Fruit fly (Drosophila melanogaster) whole organism, embryonic: Measurements from ENCODE around the gene Sf3b1.
A peak's percentile ranks its signal among the peaks of the same experiment; 100 is the strongest.

Experiments used
- ATbp ChIP-seq: fragments of 200-800 bp; sonication (Bioruptor generic); optimal IDR thresholded peaks from 2 replicates; lab custom pipeline; 2017; ENCODE audit warnings: missing biosample characterization, mild to moderate bottlenecking, missing genetic modification characterization, missing genetic modification reagents
- Adf1 ChIP-seq: fragments of 200-800 bp; sonication (Bioruptor generic); IDR thresholded peaks from 2 replicates; pipeline ENCODE4 v1.3.6; 2022; ENCODE audit warnings: missing biosample characterization, missing genetic modification characterization
- Atf3 ChIP-seq: fragments of 200-800 bp; sonication (Bioruptor generic); optimal IDR thresholded peaks from 3 replicates; lab custom pipeline; 2016; ENCODE audit warnings: missing biosample characterization, missing genetic modification characterization
- Atf6 ChIP-seq: fragments of 200-800 bp; sonication (Bioruptor generic); IDR thresholded peaks from 2 replicates; pipeline ENCODE4 v1.3.6; 2022; ENCODE audit warnings: missing biosample characterization, missing genetic modification characterization
- CG10654 ChIP-seq: fragments of 200-800 bp; sonication (Bioruptor generic); optimal IDR thresholded peaks from 2 replicates; lab custom pipeline; 2016; ENCODE audit warnings: missing biosample characterization, missing genetic modification characterization
- CG10959 ChIP-seq: fragments of 200-800 bp; sonication (Bioruptor generic); IDR thresholded peaks from 2 replicates; pipeline ENCODE4 v1.3.6; 2022; ENCODE audit warnings: missing biosample characterization, missing genetic modification characterization
- CG11398 ChIP-seq: fragments of 200-800 bp; sonication (Bioruptor generic); optimal IDR thresholded peaks from 2 replicates; lab custom pipeline; 2016; ENCODE audit warnings: missing biosample characterization, missing genetic modification characterization
- CG12236 ChIP-seq: fragments of 200-800 bp; sonication (Bioruptor generic); optimal IDR thresholded peaks from 2 replicates; lab custom pipeline; 2016; ENCODE audit warnings: missing biosample characterization, missing genetic modification characterization
- CG12942 ChIP-seq: fragments of 200-800 bp; sonication (Bioruptor generic); optimal IDR thresholded peaks from 3 replicates; lab custom pipeline; 2016; ENCODE audit warnings: missing biosample characterization, missing genetic modification characterization
- CG14050 ChIP-seq: fragments of 200-800 bp; sonication (Bioruptor generic); IDR thresholded peaks from 3 replicates; pipeline ENCODE4 v1.3.6; 2022; ENCODE audit warnings: missing biosample characterization, missing genetic modification characterization
- CG15601 ChIP-seq: fragments of 200-800 bp; sonication (Bioruptor generic); optimal IDR thresholded peaks from 3 replicates; lab custom pipeline; 2019; ENCODE audit warnings: missing biosample characterization, mild to moderate bottlenecking, missing genetic modification characterization, moderate library complexity
- CG18011 ChIP-seq: fragments of 200-800 bp; sonication (Bioruptor generic); optimal IDR thresholded peaks from 2 replicates; lab custom pipeline; 2017; ENCODE audit warnings: missing biosample characterization, missing genetic modification characterization, mild to moderate bottlenecking, moderate library complexity, missing genotype
- CG1832 ChIP-seq: fragments of 200-800 bp; sonication (Bioruptor generic); optimal IDR thresholded peaks from 2 replicates; lab custom pipeline; 2017; ENCODE audit warnings: missing biosample characterization, mild to moderate bottlenecking, missing genetic modification characterization, inconsistent platforms
- CG2116 ChIP-seq: fragments of 200-800 bp; sonication (Bioruptor generic); optimal IDR thresholded peaks from 3 replicates; lab custom pipeline; 2018; ENCODE audit warnings: missing biosample characterization, mild to moderate bottlenecking, missing genetic modification characterization
- CG3281 ChIP-seq: fragments of 200-800 bp; sonication (Bioruptor generic); optimal IDR thresholded peaks from 3 replicates; lab custom pipeline; 2017; ENCODE audit warnings: missing biosample characterization, mild to moderate bottlenecking, missing genetic modification characterization
- CG34422 ChIP-seq: fragments of 200-800 bp; sonication (Bioruptor generic); IDR thresholded peaks from 3 replicates; pipeline ENCODE4 v1.3.6; 2022; ENCODE audit warnings: missing biosample characterization, missing genetic modification characterization
- CG3995 ChIP-seq: fragments of 200-800 bp; sonication (Bioruptor generic); optimal IDR thresholded peaks from 3 replicates; lab custom pipeline; 2016; ENCODE audit warnings: missing biosample characterization, missing genetic modification characterization
- CG4730 ChIP-seq: fragments of 200-800 bp; sonication (Bioruptor generic); IDR thresholded peaks from 2 replicates; pipeline ENCODE4 v1.3.6; 2022; ENCODE audit warnings: missing biosample characterization, missing genetic modification characterization
- CG6683 ChIP-seq: fragments of 200-800 bp; sonication (Bioruptor generic); optimal IDR thresholded peaks from 2 replicates; lab custom pipeline; 2017; ENCODE audit warnings: missing biosample characterization, mild to moderate bottlenecking, missing genetic modification characterization, missing genetic modification reagents
- CG6791 ChIP-seq: fragments of 200-800 bp; sonication (Bioruptor generic); IDR thresholded peaks from 3 replicates; pipeline ENCODE4 v1.3.6; 2022; ENCODE audit warnings: missing biosample characterization, missing genetic modification characterization; ENCODE audit not compliant: partially characterized antibody
- CG6813 ChIP-seq: fragments of 200-800 bp; sonication (Bioruptor generic); optimal IDR thresholded peaks from 2 replicates; lab custom pipeline; 2017; ENCODE audit warnings: missing biosample characterization, missing genetic modification characterization, mild to moderate bottlenecking, moderate library complexity, missing genetic modification reagents
- CG8290 ChIP-seq, 3 experiments: fragments of 200-800 bp; sonication (Bioruptor generic); optimal IDR thresholded peaks; 2 replicates each; lab custom pipeline; 2016 to 2019; ENCODE audit warnings: missing biosample characterization in 3 of 3, missing genetic modification characterization in 3 of 3, mild to moderate bottlenecking in 2 of 3, moderate library complexity in 1 of 3
- CG8359 ChIP-seq: fragments of 200-800 bp; sonication (Bioruptor generic); optimal IDR thresholded peaks from 2 replicates; lab custom pipeline; 2017; ENCODE audit warnings: missing biosample characterization, mild to moderate bottlenecking, missing genetic modification characterization, borderline replicate concordance
- CG9932 ChIP-seq: fragments of 200-800 bp; sonication (Bioruptor generic); IDR thresholded peaks from 2 replicates; pipeline ENCODE4 v1.3.6; 2022; ENCODE audit warnings: missing biosample characterization, missing genetic modification characterization
- E2f1 ChIP-seq: fragments of 200-800 bp; sonication (Bioruptor generic); IDR thresholded peaks from 2 replicates; pipeline ENCODE4 v1.3.6; 2022; ENCODE audit warnings: missing biosample characterization, missing genetic modification characterization
- Ets65A ChIP-seq: fragments of 200-800 bp; sonication (Bioruptor generic); peaks from one replicate; lab custom pipeline; 2016; ENCODE audit warnings: missing biosample characterization, missing genetic modification characterization
- HHEX ChIP-seq: fragments of 200-800 bp; sonication (Bioruptor generic); optimal IDR thresholded peaks from 3 replicates; lab custom pipeline; 2017; ENCODE audit warnings: missing biosample characterization, mild to moderate bottlenecking, missing genetic modification characterization, missing genetic modification reagents
- Mad ChIP-seq: fragments of 200-800 bp; sonication (Bioruptor generic); optimal IDR thresholded peaks from 2 replicates; lab custom pipeline; 2016; ENCODE audit warnings: missing biosample characterization, missing genetic modification characterization
- NFAT ChIP-seq: fragments of 200-800 bp; sonication (Bioruptor generic); IDR thresholded peaks from 2 replicates; pipeline ENCODE4 v1.3.6; 2022; ENCODE audit warnings: missing biosample characterization, missing genetic modification characterization
- Oli ChIP-seq: fragments of 200-800 bp; sonication (Bioruptor generic); optimal IDR thresholded peaks from 2 replicates; lab custom pipeline; 2018; ENCODE audit warnings: missing biosample characterization, mild to moderate bottlenecking, missing genetic modification characterization, moderate library complexity
- Pdp1 ChIP-seq, 2 experiments: fragments of 200-800 bp; sonication (Bioruptor generic); optimal IDR thresholded peaks; 3 replicates each; lab custom pipeline; 2016; ENCODE audit warnings: missing biosample characterization in 2 of 2, missing genetic modification characterization in 2 of 2, mild to moderate bottlenecking in 1 of 2, moderate library complexity in 1 of 2
- Ptx1 ChIP-seq: fragments of 200-800 bp; sonication (Bioruptor generic); IDR thresholded peaks from 2 replicates; pipeline ENCODE4 v1.3.6; 2022; ENCODE audit warnings: missing biosample characterization, missing genetic modification characterization
- Taf1 ChIP-seq: fragments of 200-800 bp; sonication (Bioruptor generic); IDR thresholded peaks from 2 replicates; pipeline ENCODE4 v1.3.6; 2022; ENCODE audit warnings: missing biosample characterization, missing genetic modification characterization
- amos ChIP-seq: fragments of 200-800 bp; sonication (Bioruptor generic); IDR thresholded peaks from 2 replicates; pipeline ENCODE4 v1.3.6; 2022; ENCODE audit warnings: missing biosample characterization, missing genetic modification characterization; ENCODE audit not compliant: partially characterized antibody
- corto ChIP-seq: fragments of 200-800 bp; sonication (Bioruptor generic); optimal IDR thresholded peaks from 2 replicates; lab custom pipeline; 2016; ENCODE audit warnings: missing biosample characterization, mild to moderate bottlenecking, missing genetic modification characterization, moderate library complexity
- crp ChIP-seq, 2 experiments: fragments of 200-800 bp; sonication (Bioruptor generic); optimal IDR thresholded peaks; 2 replicates in 1 of 2; 3 replicates in 1 of 2; lab custom pipeline; 2017; ENCODE audit warnings: missing biosample characterization in 2 of 2, missing genetic modification characterization in 2 of 2, mild to moderate bottlenecking in 1 of 2, moderate library complexity in 1 of 2
- danr ChIP-seq: fragments of 200-800 bp; sonication (Bioruptor generic); IDR thresholded peaks from 2 replicates; pipeline ENCODE4 v1.3.6; 2022; ENCODE audit warnings: missing biosample characterization, missing genetic modification characterization
- dati ChIP-seq: fragments of 200-800 bp; sonication (Bioruptor generic); IDR thresholded peaks from 2 replicates; pipeline ENCODE4 v1.3.6; 2022; ENCODE audit warnings: missing biosample characterization, missing genetic modification characterization
- dysf ChIP-seq: fragments of 200-800 bp; sonication (Bioruptor generic); IDR thresholded peaks from 3 replicates; pipeline ENCODE4 v1.3.6; 2022; ENCODE audit warnings: missing biosample characterization, missing genetic modification characterization
- ham ChIP-seq: fragments of 200-800 bp; sonication (Bioruptor generic); IDR thresholded peaks from 2 replicates; pipeline ENCODE4 v1.3.6; 2022; ENCODE audit warnings: missing biosample characterization, missing genetic modification characterization
- inv ChIP-seq: fragments of 200-800 bp; sonication (Bioruptor generic); IDR thresholded peaks from 2 replicates; pipeline ENCODE4 v1.3.6; 2022; ENCODE audit warnings: missing biosample characterization, missing genetic modification characterization; ENCODE audit not compliant: partially characterized antibody
- oc ChIP-seq: fragments of 200-800 bp; sonication (Bioruptor generic); optimal IDR thresholded peaks from 2 replicates; lab custom pipeline; 2018; ENCODE audit warnings: missing biosample characterization, mild to moderate bottlenecking, missing genetic modification characterization, moderate library complexity
- org-1 ChIP-seq: fragments of 200-800 bp; sonication (Bioruptor generic); optimal IDR thresholded peaks from 2 replicates; lab custom pipeline; 2017; ENCODE audit warnings: missing biosample characterization, missing genetic modification characterization
- schlank ChIP-seq: fragments of 200-800 bp; sonication (Bioruptor generic); optimal IDR thresholded peaks from 2 replicates; lab custom pipeline; 2018; ENCODE audit warnings: missing biosample characterization, mild to moderate bottlenecking, missing genetic modification characterization
- shn ChIP-seq: fragments of 200-800 bp; sonication (Bioruptor generic); optimal IDR thresholded peaks from 3 replicates; lab custom pipeline; 2016; ENCODE audit warnings: missing biosample characterization, missing genetic modification characterization
- tgo ChIP-seq: fragments of 200-800 bp; sonication (Bioruptor generic); IDR thresholded peaks from 3 replicates; pipeline ENCODE4 v1.3.6; 2022; ENCODE audit warnings: missing biosample characterization, missing genetic modification characterization
- toy ChIP-seq: fragments of 200-800 bp; sonication (Bioruptor generic); IDR thresholded peaks from 2 replicates; pipeline ENCODE4 v1.3.6; 2022; ENCODE audit warnings: missing biosample characterization, missing genetic modification characterization
- ttk ChIP-seq: fragments of 200-800 bp; sonication (Bioruptor generic); IDR thresholded peaks from 2 replicates; pipeline ENCODE4 v2.1.2; 2022; ENCODE audit warnings: missing biosample characterization, missing genetic modification characterization
- tx ChIP-seq: fragments of 200-800 bp; sonication (Bioruptor generic); optimal IDR thresholded peaks from 2 replicates; lab custom pipeline; 2016; ENCODE audit warnings: missing biosample characterization, missing genetic modification characterization
- zen ChIP-seq: fragments of 200-800 bp; sonication (Bioruptor generic); optimal IDR thresholded peaks from 3 replicates; lab custom pipeline; 2018; ENCODE audit warnings: missing biosample characterization, mild to moderate bottlenecking, missing genetic modification characterization, moderate library complexity

Gene Sf3b1

DNA sequence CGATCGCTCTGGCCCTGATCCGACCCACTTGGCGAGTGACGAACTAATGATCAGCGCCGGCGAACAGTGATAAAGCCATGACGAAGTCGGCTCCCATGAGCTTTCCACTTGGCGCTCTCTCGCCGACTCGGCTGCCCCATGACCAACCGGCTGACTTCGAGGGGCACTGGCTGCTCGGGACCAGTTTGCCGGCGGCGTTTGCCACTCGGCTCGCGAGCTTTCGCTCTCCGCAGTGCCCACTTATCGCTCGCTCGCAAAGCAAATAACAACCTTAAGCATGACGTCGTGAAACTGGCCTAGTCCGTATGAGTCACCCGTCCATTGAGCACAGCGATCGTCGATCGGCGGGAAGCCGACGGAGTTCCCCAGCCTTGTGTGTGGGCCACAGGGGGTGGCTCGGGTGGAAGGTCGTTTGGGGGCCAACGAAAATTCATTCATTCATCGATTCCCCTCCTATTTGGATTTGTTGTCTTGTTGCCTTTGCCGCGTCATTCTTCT, 15.7 kb upstream of the Sf3b1 start, which contains the start of gene Ets21C (continued):
- TF ChIP-seq Oli (tag; lab: Kevin White, UChicago), result no peak
- no peak for TF ChIP-seq Pdp1 (GFP tag; optimal IDR thresholded peaks at IDR 0.05; lab: Kevin White, UChicago)
- TF ChIP-seq CG6813 (GFP tag; lab: Kevin White, UChicago), result peak; percentile 12
- TF ChIP-seq CG14050, result no peak
- TF ChIP-seq E2f1, result no peak
- no peak for TF ChIP-seq Mad (GFP tag; lab: Kevin White, UChicago)
- TF ChIP-seq CG2116 (GFP tag; lab: Kevin White, UChicago), result no peak
- no peak for TF ChIP-seq inv (GFP tag; lab: Robert Waterston, UW)
- peak; percentile 16 for TF ChIP-seq org-1 (GFP tag; lab: Kevin White, UChicago)
- TF ChIP-seq CG9932, result peak; percentile 36
- no peak for TF ChIP-seq dati (GFP tag; lab: Robert Waterston, UW)
- TF ChIP-seq CG12236, result no peak
- TF ChIP-seq CG11398, result no peak
- peak; percentile 65 for TF ChIP-seq Atf6
- TF ChIP-seq CG8290 (GFP tag; optimal IDR thresholded peaks at IDR 0.05; lab: Kevin White, UChicago), result no peak
- peak in 1 of 2 experiments; percentile 58 for TF ChIP-seq CG8290 (tag; optimal IDR thresholded peaks at IDR 0.05; lab: Kevin White, UChicago)
- TF ChIP-seq CG12942, result no peak
- TF ChIP-seq amos (GFP tag; lab: Robert Waterston, UW), result no peak
- TF ChIP-seq Ets65A (GFP tag; lab: Kevin White, UChicago), result no peak
- TF ChIP-seq CG1832 (GFP tag; lab: Kevin White, UChicago), result no peak
- no peak for TF ChIP-seq crp (GFP tag; optimal IDR thresholded peaks at IDR 0.05; lab: Kevin White, UChicago)
- no peak for TF ChIP-seq ttk (GFP tag; lab: Robert Waterston, UW)
- no peak for TF ChIP-seq ham (GFP tag; lab: Robert Waterston, UW)
- TF ChIP-seq CG10654, result no peak
- no peak for TF ChIP-seq ATbp (GFP tag; lab: Kevin White, UChicago)
- no peak for TF ChIP-seq zen (tag; lab: Kevin White, UChicago)
- no peak for TF ChIP-seq CG18011
- TF ChIP-seq Taf1 (GFP tag; lab: Robert Waterston, UW), result no peak
- no peak for TF ChIP-seq tx (GFP tag; lab: Kevin White, UChicago)
- TF ChIP-seq Ptx1 (GFP tag; lab: Robert Waterston, UW), result 0 out of 2 replicates have a peak, but pooled peaks have one; percentile 13
- TF ChIP-seq CG8359 (GFP tag; lab: Kevin White, UChicago), result no peak
- TF ChIP-seq CG6683, result no peak
- TF ChIP-seq shn (GFP tag; lab: Kevin White, UChicago), result peak; percentile 97
- TF ChIP-seq NFAT (GFP tag; lab: Robert Waterston, UW), result 0 out of 2 replicates have a peak, but pooled peaks have one; percentile 7
- no peak for TF ChIP-seq HHEX (GFP tag; lab: Kevin White, UChicago)
- TF ChIP-seq CG15601 (tag; lab: Kevin White, UChicago), result no peak
- no peak for TF ChIP-seq danr (GFP tag; lab: Robert Waterston, UW)
- TF ChIP-seq tgo, result no peak
- peak; percentile 22 for TF ChIP-seq oc (tag; lab: Kevin White, UChicago)
- no peak for TF ChIP-seq Atf3 (GFP tag; lab: Kevin White, UChicago)
- TF ChIP-seq Adf1 (GFP tag; lab: Robert Waterston, UW), result peak; percentile 64; the same call in 1 of the 2 replicates
- TF ChIP-seq corto (GFP tag; lab: Kevin White, UChicago), result no peak
- no peak for TF ChIP-seq CG6791 (GFP tag; lab: Robert Waterston, UW)
- no peak for TF ChIP-seq toy (GFP tag; lab: Robert Waterston, UW)
- no peak for TF ChIP-seq CG4730 (GFP tag; lab: Robert Waterston, UW)
- peak; percentile 16; the same call in 1 of the 3 replicates for TF ChIP-seq dysf
- TF ChIP-seq CG10959 (GFP tag; lab: Robert Waterston, UW), result no peak
- peak; percentile 45; the same call in 1 of the 3 replicates for TF ChIP-seq CG34422 (GFP tag; lab: Robert Waterston, UW)
- no peak for TF ChIP-seq schlank (tag; lab: Kevin White, UChicago)
- no peak for TF ChIP-seq CG3995 (GFP tag; lab: Kevin White, UChicago)
- no peak for TF ChIP-seq CG3281
